Worm (Caenorhabditis elegans): ENCODE data around the gene ins-16.

DNA sequence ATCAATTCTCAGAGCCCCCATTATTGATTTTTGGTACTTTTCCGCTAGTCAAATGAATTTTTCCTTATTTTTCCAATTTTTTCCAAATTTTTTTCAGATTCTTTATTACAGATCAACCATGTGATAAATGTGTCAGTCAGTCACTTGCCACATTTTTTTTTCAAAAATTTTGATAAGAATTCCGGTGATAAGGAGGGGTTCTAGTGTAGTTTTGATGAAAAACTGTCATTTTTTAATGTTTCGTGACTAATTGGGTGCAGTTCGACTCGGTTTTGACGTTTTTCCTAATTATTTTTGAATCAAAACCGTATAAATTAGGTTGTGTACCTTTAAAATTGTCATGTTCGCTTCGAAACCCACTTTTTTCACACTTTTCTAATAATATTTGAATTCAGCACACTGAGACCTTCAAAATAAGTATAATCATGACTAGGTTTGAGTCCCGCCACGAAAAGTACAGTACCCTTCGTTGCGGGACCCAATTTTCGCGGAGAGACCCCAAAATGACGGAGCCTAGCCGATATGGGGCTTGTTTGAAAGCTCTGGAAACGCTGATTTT, 39.1 kb upstream of the ins-16 start:
- no peak for TF ChIP-seq nhr-76 (tag; optimal IDR thresholded peaks at IDR 0.05)
- TF ChIP-seq aha-1 (tag) = no peak

Measured in whole organism, L4 larva.